Fruit fly (Drosophila melanogaster): ENCODE data around the gene Uxs.

Uxs gene

DNA sequence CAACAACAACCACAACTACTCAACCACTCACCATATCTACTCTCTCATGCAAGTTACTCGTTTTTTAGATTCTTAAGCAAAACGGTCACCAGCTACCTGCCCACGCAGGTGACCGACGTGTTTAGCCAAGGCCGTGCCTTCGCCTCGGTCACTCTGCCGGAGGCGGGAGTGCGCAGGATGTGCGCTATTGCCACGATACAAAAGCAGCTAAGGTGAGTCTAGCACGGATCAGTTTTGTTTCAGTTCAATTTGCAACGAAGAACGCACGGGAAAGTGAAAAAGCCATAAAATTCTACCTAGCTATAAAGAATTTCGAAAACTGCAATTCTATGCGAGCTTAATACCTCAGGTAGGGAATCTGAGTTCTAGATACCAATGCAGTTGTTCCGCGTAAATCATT lies 8.5 kb downstream of the Uxs start:
- no peak for TF ChIP-seq Abd-B (GFP tag; optimal IDR thresholded peaks at IDR 0.05)
- TF ChIP-seq Hnf4 (GFP tag; optimal IDR thresholded peaks at IDR 0.05): no peak
- TF ChIP-seq Dif (GFP tag; optimal IDR thresholded peaks at IDR 0.05; ENCODE audit: partially characterized antibody): no peak
- TF ChIP-seq jim (GFP tag; optimal IDR thresholded peaks at IDR 0.05): no peak
- TF ChIP-seq fru (GFP tag; optimal IDR thresholded peaks at IDR 0.05): no peak
- no peak for TF ChIP-seq usp (GFP tag; optimal IDR thresholded peaks at IDR 0.05)
- no peak for TF ChIP-seq br (GFP tag; optimal IDR thresholded peaks at IDR 0.05)

DNA sequence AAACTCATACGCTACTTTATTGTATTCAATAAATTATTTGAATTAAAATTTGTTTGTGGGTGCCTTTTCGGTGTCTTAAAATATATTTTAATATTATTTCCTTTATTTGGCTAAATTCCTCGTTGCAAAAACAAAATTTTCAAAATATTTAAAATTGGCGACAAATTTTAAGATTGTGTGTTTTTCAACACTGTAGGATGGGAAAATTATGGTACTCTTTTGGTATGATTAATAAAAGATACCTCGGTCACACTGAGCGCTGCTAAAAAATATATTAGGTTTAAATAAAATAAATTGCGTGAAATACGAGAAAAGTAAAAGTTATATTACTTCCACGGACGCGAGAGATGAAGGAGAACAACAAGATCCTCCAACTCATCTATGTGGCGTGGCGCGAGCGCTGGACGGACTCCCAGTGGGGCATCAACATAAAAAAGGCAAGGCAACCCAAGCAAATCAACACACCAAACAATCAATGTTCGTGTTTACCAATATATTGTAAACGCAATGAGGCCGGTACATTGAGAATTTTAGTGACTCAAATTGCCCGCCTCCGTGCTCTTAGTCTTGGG lies 10.4 kb downstream of the Uxs start, which contains the start of gene MED24:
MED24 (plus strand) TSS at position 229 of the 572 bp plus-strand sequence.
- no peak for TF ChIP-seq Abd-B (GFP tag; optimal IDR thresholded peaks at IDR 0.05)
- TF ChIP-seq Hr83 (GFP tag; optimal IDR thresholded peaks at IDR 0.05; ENCODE audit: poor library complexity, severe bottlenecking): no peak
- no peak for TF ChIP-seq Sp1 (GFP tag; optimal IDR thresholded peaks at IDR 0.05)
- no peak for TF ChIP-seq Mio (GFP tag; optimal IDR thresholded peaks at IDR 0.05)
- TF ChIP-seq rgr (GFP tag; optimal IDR thresholded peaks at IDR 0.05): peak; percentile 35
- TF ChIP-seq Myc (optimal IDR thresholded peaks at IDR 0.05): no peak
- no peak for TF ChIP-seq jim (GFP tag; optimal IDR thresholded peaks at IDR 0.05)

DNA sequence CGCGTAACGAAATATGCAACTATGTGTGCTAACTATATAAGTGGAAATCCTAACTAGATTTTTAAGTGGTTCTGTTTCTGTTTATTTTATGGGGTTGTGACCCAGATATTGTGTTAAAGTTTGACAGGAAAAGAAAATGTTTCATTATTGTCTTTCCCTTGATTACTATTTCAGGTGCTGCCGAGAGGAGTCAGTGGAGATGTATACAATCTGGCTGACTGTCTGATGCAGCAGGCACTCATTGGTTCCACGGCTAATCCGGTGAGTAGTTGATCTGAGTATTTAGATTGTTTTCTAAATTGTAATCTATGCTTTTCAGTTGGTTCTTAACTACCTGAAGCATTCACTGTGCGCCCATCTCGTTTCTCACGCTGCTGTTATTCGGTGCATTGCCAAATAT lies 12.3 kb downstream of the Uxs start, which contains the start of gene CG7387:
CG7387 (minus strand) TSS at position 101 of the 400 bp plus-strand sequence.
- no peak for TF ChIP-seq Vsx2 (GFP tag; optimal IDR thresholded peaks at IDR 0.05; ENCODE audit: partially characterized antibody)
- no peak for TF ChIP-seq sv (GFP tag; optimal IDR thresholded peaks at IDR 0.05)
- TF ChIP-seq dmrt93B (GFP tag; optimal IDR thresholded peaks at IDR 0.05): no peak
- TF ChIP-seq Hnf4 (GFP tag; optimal IDR thresholded peaks at IDR 0.05): no peak
- no peak for TF ChIP-seq ey (GFP tag; optimal IDR thresholded peaks at IDR 0.05)
- no peak for TF ChIP-seq OdsH (GFP tag; optimal IDR thresholded peaks at IDR 0.05)

DNA sequence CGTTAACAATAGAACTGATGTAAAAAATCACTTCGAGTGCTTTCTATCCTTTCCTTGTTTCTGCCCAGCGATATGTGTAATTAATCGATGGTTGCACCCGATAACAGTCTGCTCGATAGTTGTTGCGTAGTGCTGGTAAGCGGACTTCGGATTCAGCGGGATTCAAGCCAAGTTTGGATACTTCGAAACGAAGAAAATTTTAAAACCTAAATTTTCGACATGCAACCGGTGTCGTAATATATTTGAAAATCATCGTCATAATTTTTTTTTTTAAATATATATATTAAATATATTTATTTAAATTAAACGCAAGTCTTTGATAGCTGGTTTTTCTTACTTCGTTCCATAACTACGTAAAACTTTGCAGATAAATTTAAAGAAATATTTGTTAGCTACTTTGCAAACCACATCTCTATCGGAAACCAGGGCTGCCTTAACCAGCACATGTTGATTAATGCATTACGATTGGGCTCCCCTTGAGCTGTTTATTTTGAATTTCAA lies 17.1 kb downstream of the Uxs start, which contains the start of the genes UbcE2M and Dhps:
UbcE2M (minus strand) TSS at position 209 of the 501 bp plus-strand sequence.
Dhps (plus strand) TSS at position 429 of the 501 bp plus-strand sequence.
- TF ChIP-seq dl (GFP tag; optimal IDR thresholded peaks at IDR 0.05; ENCODE audit: insufficient read depth in 1 of 2, partially characterized antibody in 2 of 2) (no peak), usp (GFP tag; optimal IDR thresholded peaks at IDR 0.05) (no peak), Vsx2 (GFP tag; optimal IDR thresholded peaks at IDR 0.05; ENCODE audit: partially characterized antibody) (no peak), Hr83 (GFP tag; optimal IDR thresholded peaks at IDR 0.05; ENCODE audit: poor library complexity, severe bottlenecking) (peak; percentile 40), br (GFP tag; optimal IDR thresholded peaks at IDR 0.05) (peak; percentile 42), CG9705 (GFP tag; optimal IDR thresholded peaks at IDR 0.05) (peak; percentile 67), dmrt93B (GFP tag; optimal IDR thresholded peaks at IDR 0.05) (peak; percentile 86), rgr (GFP tag; optimal IDR thresholded peaks at IDR 0.05) (peak; percentile 72), ey (GFP tag; optimal IDR thresholded peaks at IDR 0.05) (peak; percentile 54), sage (GFP tag; optimal IDR thresholded peaks at IDR 0.05) (no peak), Sp1 (GFP tag; optimal IDR thresholded peaks at IDR 0.05) (peak; percentile 76), Dfd (GFP tag; optimal IDR thresholded peaks at IDR 0.05) (no peak), Hnf4 (GFP tag; optimal IDR thresholded peaks at IDR 0.05) (no peak), psq (GFP tag; optimal IDR thresholded peaks at IDR 0.05) (peak; percentile 78), HLH106 (tag; optimal IDR thresholded peaks at IDR 0.05) (peak; percentile 79), woc (GFP tag; optimal IDR thresholded peaks at IDR 0.05) (peak; percentile 46), h (GFP tag; optimal IDR thresholded peaks at IDR 0.05) (peak; percentile 68), dsf (GFP tag; optimal IDR thresholded peaks at IDR 0.05; ENCODE audit: borderline replicate concordance) (no peak), foxo (GFP tag; optimal IDR thresholded peaks at IDR 0.05) (peak in 1 of 2 experiments; percentile 77), OdsH (GFP tag; optimal IDR thresholded peaks at IDR 0.05) (peak; percentile 61), GATAd (GFP tag; optimal IDR thresholded peaks at IDR 0.05) (peak; percentile 0), Myc (optimal IDR thresholded peaks at IDR 0.05) (peak; percentile 90), Mio (GFP tag; optimal IDR thresholded peaks at IDR 0.05) (no peak)

DNA sequence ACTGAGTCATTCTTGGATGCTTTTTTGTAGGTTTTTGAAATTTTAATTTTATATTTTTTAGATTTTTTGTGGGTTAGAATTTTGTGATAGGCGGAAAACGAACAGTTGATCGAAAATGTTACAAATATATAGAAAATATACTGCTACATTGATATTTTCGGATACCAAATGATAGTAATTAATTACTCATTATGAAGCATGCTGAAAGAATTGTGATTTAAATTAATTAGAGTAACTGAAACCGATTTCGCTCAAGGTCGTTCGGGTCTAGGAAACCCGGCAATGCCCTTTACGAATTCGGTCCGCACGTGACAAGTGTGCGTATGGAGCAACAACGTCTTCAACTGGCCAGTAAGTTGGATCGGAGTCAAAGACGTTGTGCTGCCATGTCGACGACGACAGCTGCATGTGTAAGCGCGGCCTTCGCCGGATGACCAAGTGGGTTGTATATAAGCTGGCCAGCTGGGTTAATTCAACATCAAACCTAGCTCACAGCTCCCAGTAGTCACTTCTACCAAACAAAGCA lies 21.7 kb downstream of the Uxs start, which contains the start of the genes CG7366 and CG13679:
CG7366 (minus strand) TSS at position 101 of the 526 bp plus-strand sequence.
CG13679 (plus strand) TSS at position 476 of the 526 bp plus-strand sequence.
- TF ChIP-seq Mio (GFP tag; optimal IDR thresholded peaks at IDR 0.05) (no peak), lola (GFP tag; optimal IDR thresholded peaks at IDR 0.05) (no peak), Hnf4 (GFP tag; optimal IDR thresholded peaks at IDR 0.05) (no peak), br (GFP tag; optimal IDR thresholded peaks at IDR 0.05) (no peak), usp (GFP tag; optimal IDR thresholded peaks at IDR 0.05) (no peak), Hr83 (GFP tag; optimal IDR thresholded peaks at IDR 0.05; ENCODE audit: poor library complexity, severe bottlenecking) (no peak), pan (optimal IDR thresholded peaks at IDR 0.05) (no peak), CG9705 (GFP tag; optimal IDR thresholded peaks at IDR 0.05) (no peak), N (GFP tag; optimal IDR thresholded peaks at IDR 0.05) (no peak), dl (GFP tag; optimal IDR thresholded peaks at IDR 0.05; ENCODE audit: insufficient read depth in 1 of 2, partially characterized antibody in 2 of 2) (no peak), Hr78 (GFP tag; optimal IDR thresholded peaks at IDR 0.05) (no peak), GATAd (GFP tag; optimal IDR thresholded peaks at IDR 0.05) (no peak), foxo (GFP tag; optimal IDR thresholded peaks at IDR 0.05) (no peak)

All from whole organism, wandering third instar larva.